Fruit fly (Drosophila melanogaster): ENCODE data around the gene CG15922.

dm6 chr3R:20574535-20574980 lies 14.5 kb upstream of the CG15922 start:
- TF ChIP-seq Hnf4 (GFP tag; optimal IDR thresholded peaks at IDR 0.05), result no peak
- TF ChIP-seq Dfd (GFP tag; optimal IDR thresholded peaks at IDR 0.05), result no peak
- no peak for TF ChIP-seq h (GFP tag; optimal IDR thresholded peaks at IDR 0.05)

Measured in whole organism, wandering third instar larva.